Fruit fly (Drosophila melanogaster) whole organism, embryonic: ENCODE data around the gene CG18063.

Source experiments
- BtbVII ChIP-seq: fragments of 200-800 bp; sonication (Bioruptor generic); optimal IDR thresholded peaks from 3 replicates; lab custom pipeline; 2017; ENCODE audit warnings: missing biosample characterization, mild to moderate bottlenecking, missing genetic modification characterization
- Bteb2 ChIP-seq: fragments of 200-800 bp; sonication (Bioruptor generic); optimal IDR thresholded peaks from 2 replicates; lab custom pipeline; 2016; ENCODE audit warnings: missing biosample characterization, missing genetic modification characterization
- CG10267 ChIP-seq: fragments of 200-800 bp; sonication (Bioruptor generic); optimal IDR thresholded peaks from 2 replicates; lab custom pipeline; 2018; ENCODE audit warnings: missing biosample characterization, mild to moderate bottlenecking, missing genetic modification characterization, moderate library complexity
- CG11560 ChIP-seq: fragments of 200-800 bp; sonication (Bioruptor generic); IDR thresholded peaks from 3 replicates; pipeline ENCODE4 v1.3.6; 2022; ENCODE audit warnings: missing biosample characterization, missing genetic modification characterization
- CG11695 ChIP-seq: fragments of 200-800 bp; sonication (Bioruptor generic); IDR thresholded peaks from 3 replicates; pipeline ENCODE4 v1.3.6; 2022; ENCODE audit warnings: missing biosample characterization, missing genetic modification characterization
- CG12219 ChIP-seq: fragments of 200-800 bp; sonication (Bioruptor generic); optimal IDR thresholded peaks from 3 replicates; lab custom pipeline; 2018; ENCODE audit warnings: missing biosample characterization, mild to moderate bottlenecking, missing genetic modification characterization
- CG13287 ChIP-seq: fragments of 200-800 bp; sonication (Bioruptor generic); IDR thresholded peaks from 2 replicates; pipeline ENCODE4 v1.3.6; 2022; ENCODE audit warnings: missing biosample characterization, missing genetic modification characterization; ENCODE audit not compliant: partially characterized antibody
- CG15269 ChIP-seq: fragments of 200-800 bp; sonication (Bioruptor generic); optimal IDR thresholded peaks from 2 replicates; lab custom pipeline; 2018; ENCODE audit warnings: missing biosample characterization, mild to moderate bottlenecking, missing genetic modification characterization, moderate library complexity
- CG1647 ChIP-seq: fragments of 200-800 bp; sonication (Bioruptor generic); optimal IDR thresholded peaks from 3 replicates; lab custom pipeline; 2016; ENCODE audit warnings: missing biosample characterization, missing genetic modification characterization
- CG17186 ChIP-seq: fragments of 200-800 bp; sonication (Bioruptor generic); optimal IDR thresholded peaks from 3 replicates; lab custom pipeline; 2017; ENCODE audit warnings: missing biosample characterization, missing genetic modification reagents, missing genetic modification characterization
- CG17829 ChIP-seq: fragments of 200-800 bp; optimal IDR thresholded peaks from 2 replicates; lab custom pipeline; 2019; ENCODE audit warnings: missing biosample characterization, mild to moderate bottlenecking, missing genetic modification characterization, moderate library complexity
- CG1792 ChIP-seq: fragments of 200-800 bp; sonication (Bioruptor generic); optimal IDR thresholded peaks from 2 replicates; lab custom pipeline; 2016; ENCODE audit warnings: missing biosample characterization, missing genetic modification characterization
- CG18476 ChIP-seq: fragments of 200-800 bp; sonication (Bioruptor generic); optimal IDR thresholded peaks from 2 replicates; lab custom pipeline; 2016; ENCODE audit warnings: missing biosample characterization, mild to moderate bottlenecking, missing genetic modification characterization
- CG31224 ChIP-seq: fragments of 200-800 bp; sonication (Bioruptor generic); IDR thresholded peaks from 2 replicates; pipeline ENCODE4 v1.3.6; 2022; ENCODE audit warnings: missing biosample characterization, missing genetic modification characterization
- CG31365 ChIP-seq: fragments of 200-800 bp; sonication (Bioruptor generic); optimal IDR thresholded peaks from 2 replicates; lab custom pipeline; 2018; ENCODE audit warnings: missing biosample characterization, mild to moderate bottlenecking, missing genetic modification characterization
- CG34224 ChIP-seq: fragments of 200-800 bp; sonication (Bioruptor generic); IDR thresholded peaks from 3 replicates; pipeline ENCODE4 v1.3.6; 2022; ENCODE audit warnings: missing biosample characterization, missing genetic modification characterization; ENCODE audit not compliant: partially characterized antibody
- CG4707 ChIP-seq: fragments of 200-800 bp; sonication (Bioruptor generic); optimal IDR thresholded peaks from 2 replicates; lab custom pipeline; 2018; ENCODE audit warnings: missing biosample characterization, mild to moderate bottlenecking, missing genetic modification characterization, moderate library complexity
- CG6683 ChIP-seq: fragments of 200-800 bp; sonication (Bioruptor generic); optimal IDR thresholded peaks from 2 replicates; lab custom pipeline; 2017; ENCODE audit warnings: missing biosample characterization, mild to moderate bottlenecking, missing genetic modification characterization, missing genetic modification reagents
- CG7357 ChIP-seq: fragments of 200-800 bp; sonication (Bioruptor generic); IDR thresholded peaks from 3 replicates; pipeline ENCODE4 v1.3.6; 2022; ENCODE audit warnings: missing biosample characterization, missing genetic modification characterization
- CG9817 ChIP-seq: fragments of 200-800 bp; sonication (Bioruptor generic); optimal IDR thresholded peaks from 2 replicates; lab custom pipeline; 2018; ENCODE audit warnings: missing biosample characterization, mild to moderate bottlenecking, missing genetic modification characterization, moderate library complexity
- Dbx ChIP-seq: fragments of 200-800 bp; sonication (Bioruptor generic); IDR thresholded peaks from 3 replicates; pipeline ENCODE4 v1.3.6; 2022; ENCODE audit warnings: missing biosample characterization, missing genetic modification characterization
- Dref ChIP-seq: fragments of 200-800 bp; sonication (Bioruptor generic); IDR thresholded peaks from 2 replicates; pipeline ENCODE4 v1.3.6; 2022; ENCODE audit warnings: missing biosample characterization, missing genetic modification characterization
- ERR ChIP-seq: fragments of 200-800 bp; sonication (Bioruptor generic); optimal IDR thresholded peaks from 2 replicates; lab custom pipeline; 2016; ENCODE audit warnings: missing biosample characterization, missing genetic modification characterization
- Fer1 ChIP-seq: fragments of 200-800 bp; sonication (Bioruptor generic); optimal IDR thresholded peaks from 2 replicates; lab custom pipeline; 2017; ENCODE audit warnings: missing biosample characterization, mild to moderate bottlenecking, missing genetic modification characterization
- HmgZ ChIP-seq: fragments of 200-800 bp; sonication (Bioruptor generic); optimal IDR thresholded peaks from 2 replicates; lab custom pipeline; 2018; ENCODE audit warnings: missing biosample characterization, mild to moderate bottlenecking, missing genetic modification characterization
- Hmx ChIP-seq: fragments of 200-800 bp; sonication (Bioruptor generic); optimal IDR thresholded peaks from 2 replicates; lab custom pipeline; 2016; ENCODE audit warnings: missing biosample characterization, missing genetic modification characterization
- Hsf ChIP-seq: fragments of 200-800 bp; sonication (Bioruptor generic); optimal IDR thresholded peaks from 3 replicates; lab custom pipeline; 2016; ENCODE audit warnings: missing biosample characterization, missing genetic modification characterization
- Neu2 ChIP-seq: fragments of 200-800 bp; sonication (Bioruptor generic); optimal IDR thresholded peaks from 3 replicates; lab custom pipeline; 2016; ENCODE audit warnings: missing biosample characterization, missing genetic modification characterization, borderline replicate concordance
- Nf-YA ChIP-seq: fragments of 200-800 bp; sonication (Bioruptor generic); IDR thresholded peaks from 2 replicates; pipeline ENCODE4 v1.3.6; 2022; ENCODE audit warnings: missing biosample characterization, missing genetic modification characterization
- Opbp ChIP-seq: fragments of 200-800 bp; sonication (Bioruptor generic); IDR thresholded peaks from 3 replicates; pipeline ENCODE4 v1.3.6; 2022; ENCODE audit warnings: missing biosample characterization, missing genetic modification characterization; ENCODE audit not compliant: partially characterized antibody
- Xrp1 ChIP-seq: fragments of 200-800 bp; sonication (Bioruptor generic); IDR thresholded peaks from 2 replicates; pipeline ENCODE4 v1.3.6; 2022; ENCODE audit warnings: missing biosample characterization, missing genetic modification characterization
- btn ChIP-seq: fragments of 200-800 bp; sonication (Bioruptor generic); optimal IDR thresholded peaks from 2 replicates; lab custom pipeline; 2016; ENCODE audit warnings: missing biosample characterization, missing genetic modification characterization
- cas ChIP-seq: fragments of 200-800 bp; sonication (Bioruptor generic); IDR thresholded peaks from 2 replicates; pipeline ENCODE4 v1.3.6; 2022; ENCODE audit warnings: missing biosample characterization, missing genetic modification characterization
- croc ChIP-seq: fragments of 200-800 bp; sonication (Bioruptor generic); conservative IDR thresholded peaks from 3 replicates; pipeline ENCODE4 v1.3.6; 2022; ENCODE audit warnings: missing biosample characterization, missing genetic modification characterization
- danr ChIP-seq: fragments of 200-800 bp; sonication (Bioruptor generic); IDR thresholded peaks from 2 replicates; pipeline ENCODE4 v1.3.6; 2022; ENCODE audit warnings: missing biosample characterization, missing genetic modification characterization
- dmrt99B ChIP-seq: fragments of 200-800 bp; sonication (Bioruptor generic); optimal IDR thresholded peaks from 2 replicates; lab custom pipeline; 2018; ENCODE audit warnings: missing biosample characterization, mild to moderate bottlenecking, missing genetic modification characterization, moderate library complexity
- emc ChIP-seq: fragments of 200-800 bp; sonication (Bioruptor generic); optimal IDR thresholded peaks from 2 replicates; lab custom pipeline; 2016; ENCODE audit warnings: missing biosample characterization, missing genetic modification characterization
- ham ChIP-seq: fragments of 200-800 bp; sonication (Bioruptor generic); IDR thresholded peaks from 2 replicates; pipeline ENCODE4 v1.3.6; 2022; ENCODE audit warnings: missing biosample characterization, missing genetic modification characterization
- jigr1 ChIP-seq: fragments of 200-800 bp; sonication (Bioruptor generic); IDR thresholded peaks from 3 replicates; pipeline ENCODE4 v1.3.6; 2022; ENCODE audit warnings: missing biosample characterization, missing genetic modification characterization
- lbe ChIP-seq: fragments of 200-800 bp; sonication (Bioruptor generic); optimal IDR thresholded peaks from 2 replicates; lab custom pipeline; 2016; ENCODE audit warnings: missing biosample characterization, mild to moderate bottlenecking, missing genetic modification characterization
- mld ChIP-seq: fragments of 200-800 bp; sonication (Bioruptor generic); IDR thresholded peaks from 3 replicates; pipeline ENCODE4 v1.3.6; 2022; ENCODE audit warnings: missing biosample characterization, missing genetic modification characterization; ENCODE audit not compliant: partially characterized antibody
- p53 ChIP-seq: fragments of 200-800 bp; sonication (Bioruptor generic); optimal IDR thresholded peaks from 2 replicates; lab custom pipeline; 2016; ENCODE audit warnings: missing biosample characterization, missing genetic modification characterization
- pnt ChIP-seq: fragments of 200-800 bp; sonication (Bioruptor generic); optimal IDR thresholded peaks from 3 replicates; lab custom pipeline; 2016; ENCODE audit warnings: missing biosample characterization, missing genetic modification characterization
- pzg ChIP-seq: fragments of 200-800 bp; sonication (Bioruptor generic); optimal IDR thresholded peaks from 3 replicates; lab custom pipeline; 2018; ENCODE audit warnings: missing biosample characterization, mild to moderate bottlenecking, missing genetic modification characterization, moderate library complexity
- ranshi ChIP-seq: fragments of 200-800 bp; sonication (Bioruptor generic); IDR thresholded peaks from 2 replicates; pipeline ENCODE4 v1.3.6; 2022; ENCODE audit warnings: missing biosample characterization, missing genetic modification characterization
- sima ChIP-seq: fragments of 200-800 bp; sonication (Bioruptor generic); optimal IDR thresholded peaks from 2 replicates; lab custom pipeline; 2016; ENCODE audit warnings: missing biosample characterization, missing genetic modification characterization
- tgo ChIP-seq: fragments of 200-800 bp; sonication (Bioruptor generic); IDR thresholded peaks from 3 replicates; pipeline ENCODE4 v1.3.6; 2022; ENCODE audit warnings: missing biosample characterization, missing genetic modification characterization
- unpg ChIP-seq: fragments of 200-800 bp; sonication (Bioruptor generic); optimal IDR thresholded peaks from 3 replicates; lab custom pipeline; 2018; ENCODE audit warnings: missing biosample characterization, mild to moderate bottlenecking, missing genetic modification characterization, moderate library complexity
- wek ChIP-seq: fragments of 200-800 bp; sonication (Bioruptor generic); optimal IDR thresholded peaks from 3 replicates; lab custom pipeline; 2018; ENCODE audit warnings: missing biosample characterization, mild to moderate bottlenecking, missing genetic modification characterization, moderate library complexity

Gene CG18063

dm6 chr2L:15912008-15912900 lies 45.4 kb upstream of the CG18063 start (continued):
- TF ChIP-seq ERR (GFP tag; lab: Kevin White, UChicago), result peak; percentile 12
- TF ChIP-seq btn (GFP tag; lab: Kevin White, UChicago), result no peak
- TF ChIP-seq CG17186 (GFP tag; lab: Kevin White, UChicago), result peak; percentile 33
- TF ChIP-seq pnt (GFP tag; lab: Kevin White, UChicago), result peak; percentile 73
- no peak for TF ChIP-seq CG1647
- peak; percentile 85 for TF ChIP-seq CG10267 (tag; lab: Kevin White, UChicago)
- peak; percentile 64 for TF ChIP-seq CG18476 (GFP tag; lab: Kevin White, UChicago)
- peak; percentile 44 for TF ChIP-seq wek (GFP tag; lab: Kevin White, UChicago)
- peak; percentile 96 for TF ChIP-seq CG9817 (tag; lab: Kevin White, UChicago)
- no peak for TF ChIP-seq Opbp (GFP tag; lab: Robert Waterston, UW)
- TF ChIP-seq CG11560 (tag; lab: Robert Waterston, UW), result peak; percentile 75
- peak; percentile 84 for TF ChIP-seq croc (GFP tag; lab: Robert Waterston, UW)
- peak; percentile 94 for TF ChIP-seq tgo (GFP tag; lab: Robert Waterston, UW)
- TF ChIP-seq danr (GFP tag; lab: Robert Waterston, UW), result peak; percentile 82
- TF ChIP-seq Hsf, result peak; percentile 55
- TF ChIP-seq ranshi (GFP tag; lab: Robert Waterston, UW), result peak; percentile 89
- TF ChIP-seq CG31365 (tag; lab: Kevin White, UChicago), result no peak
- TF ChIP-seq jigr1 (GFP tag; lab: Robert Waterston, UW), result peak; percentile 82
- TF ChIP-seq CG13287 (GFP tag; lab: Robert Waterston, UW), result peak; percentile 43; the same call in 1 of the 2 replicates
- TF ChIP-seq Xrp1, result peak; percentile 92
- TF ChIP-seq sima (GFP tag; lab: Kevin White, UChicago), result no peak
- TF ChIP-seq CG15269, result peak; percentile 97
- TF ChIP-seq Nf-YA, result peak; percentile 48; the same call in 1 of the 2 replicates
- peak; percentile 0 for TF ChIP-seq emc (GFP tag; lab: Kevin White, UChicago)
- peak; percentile 95 for TF ChIP-seq unpg (GFP tag; lab: Kevin White, UChicago)
- TF ChIP-seq CG12219 (GFP tag; lab: Kevin White, UChicago), result peak; percentile 81
- TF ChIP-seq CG31224, result peak; percentile 94
- no peak for TF ChIP-seq Neu2 (GFP tag; lab: Kevin White, UChicago)
- TF ChIP-seq cas, result peak; percentile 18; the same call in 1 of the 2 replicates
- peak; percentile 84 for TF ChIP-seq CG7357 (GFP tag; lab: Robert Waterston, UW)
- peak; percentile 85 for TF ChIP-seq CG6683 (GFP tag; lab: Kevin White, UChicago)
- no peak for TF ChIP-seq pzg (GFP tag; lab: Kevin White, UChicago)
- TF ChIP-seq Dbx, result peak; percentile 75
- TF ChIP-seq Fer1 (GFP tag; lab: Kevin White, UChicago), result peak; percentile 93
- TF ChIP-seq Hmx (GFP tag; lab: Kevin White, UChicago), result no peak
- no peak for TF ChIP-seq CG1792 (GFP tag; lab: Kevin White, UChicago)
- no peak for TF ChIP-seq p53 (GFP tag; lab: Kevin White, UChicago)
- peak; percentile 87 for TF ChIP-seq BtbVII (GFP tag; lab: Kevin White, UChicago)
- TF ChIP-seq Dref (GFP tag; lab: Robert Waterston, UW), result no peak
- no peak for TF ChIP-seq CG34224 (GFP tag; lab: Robert Waterston, UW)
- TF ChIP-seq mld (GFP tag; lab: Robert Waterston, UW), result no peak
- TF ChIP-seq Bteb2 (GFP tag; lab: Kevin White, UChicago), result peak; percentile 54
- TF ChIP-seq CG11695 (GFP tag; lab: Robert Waterston, UW), result peak; percentile 91
- TF ChIP-seq HmgZ (tag; lab: Kevin White, UChicago), result peak; percentile 88
- peak; percentile 76 for TF ChIP-seq lbe (GFP tag; lab: Kevin White, UChicago)
- TF ChIP-seq dmrt99B (tag; lab: Kevin White, UChicago), result peak; percentile 96
- peak; percentile 77 for TF ChIP-seq ham (GFP tag; lab: Robert Waterston, UW)
- TF ChIP-seq CG4707 (GFP tag; lab: Kevin White, UChicago), result peak; percentile 88
- TF ChIP-seq CG17829 (tag; lab: Kevin White, UChicago), result peak; percentile 90
